Worm (Caenorhabditis elegans): Measurements from ENCODE around the gene T19D12.9.

DNA sequence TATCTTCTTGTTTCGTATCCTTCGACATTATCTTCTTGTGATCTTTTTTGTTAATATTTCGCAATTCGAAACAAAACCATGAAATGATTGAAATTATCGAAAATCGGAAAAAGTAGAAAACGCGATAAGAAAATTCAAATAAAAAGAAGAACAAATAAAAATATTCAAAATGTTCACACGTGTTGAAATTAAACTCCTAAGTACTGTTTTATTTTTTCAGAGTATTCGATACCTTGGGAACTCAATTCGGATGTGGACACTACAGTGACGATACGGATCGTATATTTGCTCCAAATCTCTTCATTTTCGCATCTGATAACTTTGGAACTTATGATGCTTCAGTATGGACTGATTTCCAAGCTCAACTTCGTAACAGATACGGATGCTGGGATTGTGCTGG is 18.0 kb downstream of the T19D12.9 start, which contains the start of gene T19D12.5:
- TF ChIP-seq elt-2 (tag; optimal IDR thresholded peaks at IDR 0.05) (no peak), fkh-10 (GFP tag; optimal IDR thresholded peaks at IDR 0.05) (no peak)

All from whole organism, late embryonic.